Fruit fly (Drosophila melanogaster) whole organism, prepupa: ENCODE measurements around the gene dhd.

Source experiments
- Blimp-1 ChIP-seq: fragments of 200-800 bp; sonication (Bioruptor generic); optimal IDR thresholded peaks from 3 replicates; lab custom pipeline; 2017; ENCODE audit warnings: missing biosample characterization, missing genetic modification characterization, mild to moderate bottlenecking, moderate library complexity, missing genetic modification reagents
- CG10669 ChIP-seq: fragments of 200-800 bp; sonication (Bioruptor generic); optimal IDR thresholded peaks from 3 replicates; lab custom pipeline; 2018; ENCODE audit warnings: missing biosample characterization, mild to moderate bottlenecking, missing genetic modification characterization, moderate library complexity
- CG6792 ChIP-seq: fragments of 200-800 bp; sonication (Bioruptor generic); optimal IDR thresholded peaks from 3 replicates; lab custom pipeline; 2016; ENCODE audit warnings: missing biosample characterization, missing genetic modification characterization
- CG6808 ChIP-seq: fragments of 200-800 bp; sonication (Bioruptor generic); optimal IDR thresholded peaks from 3 replicates; lab custom pipeline; 2017; ENCODE audit warnings: missing biosample characterization, missing genetic modification characterization, mild to moderate bottlenecking, moderate library complexity, missing genetic modification reagents
- CG8119 ChIP-seq: fragments of 200-800 bp; sonication (Bioruptor generic); IDR thresholded peaks from 3 replicates; pipeline ENCODE4 v1.3.6; 2022; ENCODE audit warnings: missing biosample characterization, missing genetic modification characterization
- CG8319 ChIP-seq: fragments of 200-800 bp; sonication (Bioruptor generic); optimal IDR thresholded peaks from 3 replicates; lab custom pipeline; 2016; ENCODE audit warnings: missing biosample characterization, missing genetic modification characterization
- Hr39 ChIP-seq: fragments of 200-800 bp; sonication (Bioruptor generic); optimal IDR thresholded peaks from 2 replicates; lab custom pipeline; 2016; ENCODE audit warnings: missing biosample characterization, missing genetic modification characterization
- Sox102F ChIP-seq: fragments of 200-800 bp; sonication (Bioruptor generic); optimal IDR thresholded peaks from 2 replicates; lab custom pipeline; 2016; ENCODE audit warnings: missing biosample characterization, mild to moderate bottlenecking, missing genetic modification characterization
- acj6 ChIP-seq: fragments of 200-800 bp; sonication (Bioruptor generic); optimal IDR thresholded peaks from 3 replicates; lab custom pipeline; 2016; ENCODE audit warnings: missing biosample characterization, missing genetic modification characterization
- fkh ChIP-seq: fragments of 200-800 bp; sonication (Bioruptor generic); optimal IDR thresholded peaks from 3 replicates; lab custom pipeline; 2017; ENCODE audit warnings: missing biosample characterization, mild to moderate bottlenecking, missing genetic modification characterization, moderate library complexity
- ss ChIP-seq, 2 experiments: fragments of 200-800 bp; sonication (Bioruptor generic); optimal IDR thresholded peaks; 2 replicates in 1 of 2; 3 replicates in 1 of 2; lab custom pipeline; 2017 to 2018; ENCODE audit warnings: mild to moderate bottlenecking in 2 of 2, missing biosample characterization in 2 of 2, missing genetic modification characterization in 2 of 2, moderate library complexity in 1 of 2

DNA sequence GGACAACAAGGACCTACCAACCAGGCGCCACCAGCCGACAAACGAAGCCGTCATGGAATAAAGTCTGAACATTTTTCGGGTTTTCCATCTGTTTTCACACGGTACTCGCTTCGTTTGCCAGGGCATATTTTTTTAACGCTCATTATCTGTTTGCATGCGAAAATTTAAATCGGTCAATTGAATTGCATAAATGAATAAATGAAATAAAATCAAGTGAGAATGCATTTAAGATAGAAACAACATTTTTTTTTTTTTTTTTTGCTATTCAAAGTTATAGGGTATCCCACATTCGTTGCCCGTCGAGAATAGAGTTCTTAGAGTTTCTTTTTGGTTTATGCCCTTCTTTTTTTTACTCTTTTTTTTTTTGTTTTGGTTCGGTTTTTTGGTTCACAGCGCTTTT lies 26.1 kb upstream of the dhd start:
- TF ChIP-seq Hr39 (GFP tag; lab: Kevin White, UChicago), result no peak
- TF ChIP-seq Blimp-1 (GFP tag; lab: Kevin White, UChicago), result no peak
- no peak for TF ChIP-seq Sox102F
- TF ChIP-seq ss (GFP tag; optimal IDR thresholded peaks at IDR 0.05; lab: Kevin White, UChicago), result no peak
- TF ChIP-seq CG6808 (GFP tag; lab: Kevin White, UChicago), result no peak
- no peak for TF ChIP-seq acj6
- no peak for TF ChIP-seq CG10669 (GFP tag; lab: Kevin White, UChicago)
- no peak for TF ChIP-seq CG8119 (GFP tag; lab: Robert Waterston, UW)
- TF ChIP-seq fkh, result no peak
- no peak for TF ChIP-seq CG8319 (GFP tag; lab: Kevin White, UChicago)
- no peak for TF ChIP-seq CG6792 (GFP tag; lab: Kevin White, UChicago)
